Fruit fly (Drosophila melanogaster) whole organism, embryonic: ENCODE data around the gene CG6966.
A peak's percentile ranks its signal among the peaks of the same experiment; 100 is the strongest.

Experiments used
- ATbp ChIP-seq: fragments of 200-800 bp; sonication (Bioruptor generic); optimal IDR thresholded peaks from 2 replicates; lab custom pipeline; 2017; ENCODE audit warnings: missing biosample characterization, mild to moderate bottlenecking, missing genetic modification characterization, missing genetic modification reagents
- C15 ChIP-seq: fragments of 200-800 bp; sonication (Bioruptor generic); IDR thresholded peaks from 3 replicates; pipeline ENCODE4 v1.3.6; 2022; ENCODE audit warnings: missing biosample characterization, missing genetic modification characterization
- CG10543 ChIP-seq: fragments of 200-800 bp; sonication (Bioruptor generic); optimal IDR thresholded peaks from 3 replicates; lab custom pipeline; 2017; ENCODE audit warnings: missing biosample characterization, mild to moderate bottlenecking, missing genetic modification characterization, moderate library complexity
- CG11085 ChIP-seq: fragments of 200-800 bp; sonication (Bioruptor generic); IDR thresholded peaks from 2 replicates; pipeline ENCODE4 v1.3.6; 2022; ENCODE audit warnings: missing biosample characterization, missing genetic modification characterization
- CG12659 ChIP-seq: fragments of 200-800 bp; sonication (Bioruptor generic); optimal IDR thresholded peaks from 3 replicates; lab custom pipeline; 2017; ENCODE audit warnings: mild to moderate bottlenecking, missing biosample characterization, missing genetic modification reagents, missing genetic modification characterization
- CG12744 ChIP-seq: fragments of 200-800 bp; sonication (Bioruptor generic); optimal IDR thresholded peaks from 2 replicates; lab custom pipeline; 2016; ENCODE audit warnings: missing biosample characterization, missing genetic modification characterization
- CG15011 ChIP-seq: fragments of 200-800 bp; sonication (Bioruptor generic); optimal IDR thresholded peaks from 3 replicates; lab custom pipeline; 2018; ENCODE audit warnings: missing biosample characterization, mild to moderate bottlenecking, missing genetic modification characterization
- CG15601 ChIP-seq: fragments of 200-800 bp; sonication (Bioruptor generic); optimal IDR thresholded peaks from 3 replicates; lab custom pipeline; 2019; ENCODE audit warnings: missing biosample characterization, mild to moderate bottlenecking, missing genetic modification characterization, moderate library complexity
- CG18476 ChIP-seq: fragments of 200-800 bp; sonication (Bioruptor generic); optimal IDR thresholded peaks from 2 replicates; lab custom pipeline; 2016; ENCODE audit warnings: missing biosample characterization, mild to moderate bottlenecking, missing genetic modification characterization
- CG2129 ChIP-seq: fragments of 200-800 bp; sonication (Bioruptor generic); IDR thresholded peaks from 2 replicates; pipeline ENCODE4 v1.3.6; 2022; ENCODE audit warnings: missing biosample characterization, missing genetic modification characterization; ENCODE audit not compliant: partially characterized antibody
- CG2678 ChIP-seq: fragments of 200-800 bp; sonication (Bioruptor generic); optimal IDR thresholded peaks from 3 replicates; lab custom pipeline; 2019; ENCODE audit warnings: missing biosample characterization, mild to moderate bottlenecking, missing genetic modification characterization, moderate library complexity
- CG2875 ChIP-seq: fragments of 200-800 bp; sonication (Bioruptor generic); optimal IDR thresholded peaks from 2 replicates; lab custom pipeline; 2017; ENCODE audit warnings: missing biosample characterization, mild to moderate bottlenecking, missing genetic modification characterization, missing genetic modification reagents
- CG3407 ChIP-seq: fragments of 200-800 bp; sonication (Bioruptor generic); optimal IDR thresholded peaks from 2 replicates; lab custom pipeline; 2018; ENCODE audit warnings: missing biosample characterization, mild to moderate bottlenecking, missing genetic modification characterization
- CG5953 ChIP-seq: fragments of 200-800 bp; sonication (Bioruptor generic); IDR thresholded peaks from 2 replicates; pipeline ENCODE4 v1.3.6; 2022; ENCODE audit warnings: missing biosample characterization, missing genetic modification characterization
- CG7357 ChIP-seq: fragments of 200-800 bp; sonication (Bioruptor generic); IDR thresholded peaks from 3 replicates; pipeline ENCODE4 v1.3.6; 2022; ENCODE audit warnings: missing biosample characterization, missing genetic modification characterization
- CG7745 ChIP-seq: fragments of 200-800 bp; sonication (Bioruptor generic); optimal IDR thresholded peaks from 2 replicates; lab custom pipeline; 2018; ENCODE audit warnings: missing biosample characterization, mild to moderate bottlenecking, missing genetic modification characterization, moderate library complexity
- CG8924 ChIP-seq: fragments of 200-800 bp; optimal IDR thresholded peaks from 3 replicates; lab custom pipeline; 2019; ENCODE audit warnings: missing biosample characterization, mild to moderate bottlenecking, missing genetic modification characterization, moderate library complexity
- CG9727 ChIP-seq: fragments of 200-800 bp; sonication (Bioruptor generic); optimal IDR thresholded peaks from 3 replicates; lab custom pipeline; 2017; ENCODE audit warnings: missing biosample characterization, mild to moderate bottlenecking, missing genetic modification characterization
- Camta ChIP-seq: fragments of 200-800 bp; sonication (Bioruptor generic); optimal IDR thresholded peaks from 2 replicates; lab custom pipeline; 2016; ENCODE audit warnings: missing biosample characterization, missing genetic modification characterization
- Dip3 ChIP-seq: fragments of 200-800 bp; sonication (Bioruptor generic); optimal IDR thresholded peaks from 3 replicates; lab custom pipeline; 2016; ENCODE audit warnings: missing biosample characterization, missing genetic modification characterization
- Dref ChIP-seq: fragments of 200-800 bp; sonication (Bioruptor generic); IDR thresholded peaks from 2 replicates; pipeline ENCODE4 v1.3.6; 2022; ENCODE audit warnings: missing biosample characterization, missing genetic modification characterization
- HLHmδ ChIP-seq: fragments of 200-800 bp; sonication (Bioruptor generic); optimal IDR thresholded peaks from 2 replicates; lab custom pipeline; 2018; ENCODE audit warnings: missing biosample characterization, mild to moderate bottlenecking, missing genetic modification characterization, moderate library complexity
- MESR4 ChIP-seq: fragments of 200-800 bp; sonication (Bioruptor generic); optimal IDR thresholded peaks from 2 replicates; lab custom pipeline; 2018; ENCODE audit warnings: missing biosample characterization, mild to moderate bottlenecking, missing genetic modification characterization, moderate library complexity
- NC2β ChIP-seq: fragments of 200-800 bp; sonication (Bioruptor generic); optimal IDR thresholded peaks from 2 replicates; lab custom pipeline; 2016; ENCODE audit warnings: missing biosample characterization, missing genetic modification characterization
- NfI ChIP-seq: fragments of 200-800 bp; sonication (Bioruptor generic); optimal IDR thresholded peaks from 3 replicates; lab custom pipeline; 2018; ENCODE audit warnings: missing biosample characterization, mild to moderate bottlenecking, missing genetic modification characterization, moderate library complexity
- ash1 ChIP-seq: fragments of 200-800 bp; sonication (Bioruptor generic); optimal IDR thresholded peaks from 2 replicates; lab custom pipeline; 2018; ENCODE audit warnings: missing biosample characterization, mild to moderate bottlenecking, missing genetic modification characterization
- bigmax ChIP-seq: fragments of 200-800 bp; sonication (Bioruptor generic); optimal IDR thresholded peaks from 2 replicates; lab custom pipeline; 2018; ENCODE audit warnings: missing biosample characterization, mild to moderate bottlenecking, missing genetic modification characterization
- ci ChIP-seq: fragments of 200-800 bp; sonication (Bioruptor generic); IDR thresholded peaks from 3 replicates; pipeline ENCODE4 v1.3.6; 2022; ENCODE audit warnings: missing biosample characterization, missing genetic modification characterization
- crol ChIP-seq: fragments of 200-800 bp; sonication (Bioruptor generic); IDR thresholded peaks from 2 replicates; pipeline ENCODE4 v1.3.6; 2022; ENCODE audit warnings: missing biosample characterization, missing genetic modification characterization
- exex ChIP-seq: fragments of 200-800 bp; sonication (Bioruptor generic); optimal IDR thresholded peaks from 4 replicates; lab custom pipeline; 2018; ENCODE audit warnings: missing biosample characterization, mild to moderate bottlenecking, missing genetic modification characterization, moderate library complexity
- fd64A ChIP-seq: fragments of 200-800 bp; sonication (Bioruptor generic); optimal IDR thresholded peaks from 3 replicates; lab custom pipeline; 2018; ENCODE audit warnings: missing biosample characterization, mild to moderate bottlenecking, missing genetic modification characterization
- gem ChIP-seq: fragments of 200-800 bp; sonication (Bioruptor generic); optimal IDR thresholded peaks from 2 replicates; lab custom pipeline; 2019; ENCODE audit warnings: missing biosample characterization, mild to moderate bottlenecking, missing genetic modification characterization, moderate library complexity
- grn ChIP-seq: fragments of 200-800 bp; sonication (Bioruptor generic); optimal IDR thresholded peaks from 3 replicates; lab custom pipeline; 2017; ENCODE audit warnings: missing biosample characterization, missing genetic modification characterization
- hth ChIP-seq: fragments of >200 bp; optimal IDR thresholded peaks from 2 replicates; lab custom pipeline; 2017; ENCODE audit warnings: inconsistent platforms
- ind ChIP-seq: fragments of 200-800 bp; sonication (Bioruptor generic); optimal IDR thresholded peaks from 3 replicates; lab custom pipeline; 2016; ENCODE audit warnings: missing biosample characterization, missing genetic modification characterization
- jing ChIP-seq: fragments of 200-800 bp; sonication (Bioruptor generic); optimal IDR thresholded peaks from 2 replicates; lab custom pipeline; 2018; ENCODE audit warnings: missing biosample characterization, mild to moderate bottlenecking, missing genetic modification characterization
- jumu ChIP-seq: fragments of 200-800 bp; sonication (Bioruptor generic); optimal IDR thresholded peaks from 3 replicates; lab custom pipeline; 2016; ENCODE audit warnings: missing biosample characterization, missing genetic modification characterization
- ken ChIP-seq: fragments of 200-800 bp; sonication (Bioruptor generic); IDR thresholded peaks from 3 replicates; pipeline ENCODE4 v1.3.6; 2022; ENCODE audit warnings: missing biosample characterization, missing genetic modification characterization
- lmd ChIP-seq: fragments of 200-800 bp; sonication (Bioruptor generic); IDR thresholded peaks from 2 replicates; pipeline ENCODE4 v1.3.6; 2022; ENCODE audit warnings: missing biosample characterization, missing genetic modification characterization
- odd ChIP-seq: fragments of 200-800 bp; sonication (Bioruptor generic); optimal IDR thresholded peaks from 2 replicates; lab custom pipeline; 2017; ENCODE audit warnings: missing biosample characterization, mild to moderate bottlenecking, missing genetic modification characterization
- onecut ChIP-seq: fragments of 200-800 bp; sonication (Bioruptor generic); IDR thresholded peaks from 2 replicates; pipeline ENCODE4 v1.3.6; 2022; ENCODE audit warnings: missing biosample characterization, missing genetic modification characterization
- prd ChIP-seq, 3 experiments: fragments of >200 bp in 2 of 3; fragments of 200-800 bp in 1 of 3; sonication (Bioruptor generic) in 1 of 3; optimal IDR thresholded peaks in 2 of 3; IDR thresholded peaks in 1 of 3; 2 replicates in 2 of 3; 3 replicates in 1 of 3; pipeline versions ENCODE4 v1.3.6 to Lab custom; 2017 to 2022; ENCODE audit warnings: missing biosample characterization in 1 of 3, missing genetic modification characterization in 1 of 3
- sc ChIP-seq, 3 experiments: fragments of >200 bp in 2 of 3; fragments of 200-800 bp in 1 of 3; sonication (Bioruptor generic) in 1 of 3; optimal IDR thresholded peaks; 2 replicates in 2 of 3; 3 replicates in 1 of 3; lab custom pipeline; 2017; ENCODE audit warnings: mild to moderate bottlenecking in 1 of 3, missing biosample characterization in 1 of 3, missing genetic modification characterization in 1 of 3, missing genetic modification reagents in 1 of 3
- sd ChIP-seq: fragments of 200-800 bp; sonication (Bioruptor generic); optimal IDR thresholded peaks from 3 replicates; lab custom pipeline; 2018; ENCODE audit warnings: missing biosample characterization, mild to moderate bottlenecking, missing genetic modification characterization, moderate library complexity
- shn ChIP-seq: fragments of 200-800 bp; sonication (Bioruptor generic); optimal IDR thresholded peaks from 3 replicates; lab custom pipeline; 2016; ENCODE audit warnings: missing biosample characterization, missing genetic modification characterization
- sna ChIP-seq: fragments of 200-800 bp; sonication (Bioruptor generic); IDR thresholded peaks from 2 replicates; pipeline ENCODE4 v1.3.6; 2022; ENCODE audit warnings: missing biosample characterization, missing genetic modification characterization; ENCODE audit not compliant: partially characterized antibody
- tna ChIP-seq: fragments of 200-800 bp; sonication (Bioruptor generic); IDR thresholded peaks from 2 replicates; pipeline ENCODE4 v1.3.6; 2022; ENCODE audit warnings: missing biosample characterization, missing genetic modification characterization; ENCODE audit not compliant: partially characterized antibody
- vfl ChIP-seq: fragments of 200-800 bp; sonication (Bioruptor generic); optimal IDR thresholded peaks from 2 replicates; lab custom pipeline; 2016; ENCODE audit warnings: missing biosample characterization, missing genetic modification characterization
- vvl ChIP-seq: fragments of 200-800 bp; sonication (Bioruptor generic); IDR thresholded peaks from 2 replicates; pipeline ENCODE4 v1.3.6; 2022; ENCODE audit warnings: missing biosample characterization, missing genetic modification characterization
- zen2 ChIP-seq: fragments of 200-800 bp; sonication (Bioruptor generic); IDR thresholded peaks from 3 replicates; pipeline ENCODE4 v1.3.6; 2022; ENCODE audit warnings: missing biosample characterization, missing genetic modification characterization; ENCODE audit not compliant: partially characterized antibody

Gene CG6966

DNA sequence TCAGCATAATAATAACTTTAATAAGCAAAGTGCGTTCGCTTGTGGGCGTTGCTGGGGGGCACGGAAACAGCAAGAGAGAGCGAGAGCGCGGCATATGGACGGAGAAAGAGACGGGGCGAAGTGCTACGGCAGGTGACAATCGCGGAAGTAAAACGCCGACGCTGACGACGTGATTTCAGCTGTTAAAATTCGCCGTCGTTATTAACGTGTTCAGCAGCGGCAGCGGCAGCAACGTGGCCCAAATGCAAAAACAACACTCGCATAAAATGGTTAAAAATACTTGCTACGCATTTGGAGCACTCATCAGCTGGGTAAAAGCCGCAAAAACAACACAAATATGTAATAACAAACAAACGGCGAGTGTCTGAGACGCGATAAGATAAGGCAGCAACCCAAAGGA is 2.6 kb downstream of the CG6966 start (continued):
- peak; percentile 20 for TF ChIP-seq CG7745 (tag; lab: Kevin White, UChicago)
- no peak for TF ChIP-seq Dref (GFP tag; lab: Robert Waterston, UW)
- TF ChIP-seq zen2 = no peak
- TF ChIP-seq MESR4 = no peak
- TF ChIP-seq gem = peak; percentile 26
- TF ChIP-seq CG15011 = peak; percentile 43
- no peak for TF ChIP-seq vfl (GFP tag; lab: Kevin White, UChicago)
- TF ChIP-seq sc (optimal IDR thresholded peaks at IDR 0.05; lab: Kevin White, UChicago) = no peak
- peak; percentile 8 for TF ChIP-seq sc (GFP tag; optimal IDR thresholded peaks at IDR 0.05; lab: Kevin White, UChicago)
- TF ChIP-seq CG7357 (GFP tag; lab: Robert Waterston, UW) = no peak
- peak; percentile 35 for TF ChIP-seq odd
- TF ChIP-seq CG9727 (GFP tag; lab: Kevin White, UChicago) = peak; percentile 2
- no peak for TF ChIP-seq prd (optimal IDR thresholded peaks at IDR 0.05; lab: Kevin White, UChicago)
- TF ChIP-seq prd (GFP tag; IDR thresholded peaks at IDR 0.05; lab: Robert Waterston, UW) = no peak
- TF ChIP-seq ci (GFP tag; lab: Robert Waterston, UW) = 0 out of 3 replicates have a peak, but pooled peaks have one; percentile 22
- no peak for TF ChIP-seq NfI (GFP tag; lab: Kevin White, UChicago)
- no peak for TF ChIP-seq shn
- peak; percentile 55 for TF ChIP-seq CG10543 (GFP tag; lab: Kevin White, UChicago)
- peak; percentile 29 for TF ChIP-seq CG2678
- peak; percentile 71 for TF ChIP-seq crol
- no peak for TF ChIP-seq ken
- no peak for TF ChIP-seq CG15601 (tag; lab: Kevin White, UChicago)
- TF ChIP-seq CG12659 (GFP tag; lab: Kevin White, UChicago) = peak; percentile 7
- peak; percentile 77 for TF ChIP-seq sd (tag; lab: Kevin White, UChicago)
- TF ChIP-seq jumu (GFP tag; lab: Kevin White, UChicago) = no peak
- TF ChIP-seq sna = no peak
- peak; percentile 26 for TF ChIP-seq ash1
- TF ChIP-seq fd64A = peak; percentile 37
- no peak for TF ChIP-seq Dip3 (GFP tag; lab: Kevin White, UChicago)
- TF ChIP-seq ind (GFP tag; lab: Kevin White, UChicago) = no peak
- TF ChIP-seq C15 = no peak
- peak; percentile 59 for TF ChIP-seq ATbp (GFP tag; lab: Kevin White, UChicago)
- no peak for TF ChIP-seq tna
- TF ChIP-seq Camta (GFP tag; lab: Kevin White, UChicago) = no peak
- TF ChIP-seq lmd (GFP tag; lab: Robert Waterston, UW) = no peak
- TF ChIP-seq hth = no peak
- 0 out of 2 replicates have a peak, but pooled peaks have one; percentile 10 for TF ChIP-seq onecut (GFP tag; lab: Robert Waterston, UW)
- no peak for TF ChIP-seq CG12744 (GFP tag; lab: Kevin White, UChicago)
- TF ChIP-seq jing (GFP tag; lab: Kevin White, UChicago) = peak; percentile 1
- peak; percentile 31 for TF ChIP-seq CG2875
- 0 out of 2 replicates have a peak, but pooled peaks have one; percentile 30 for TF ChIP-seq vvl
- no peak for TF ChIP-seq CG2129
- 0 out of 2 replicates have a peak, but pooled peaks have one; percentile 36 for TF ChIP-seq CG5953 (GFP tag; lab: Robert Waterston, UW)
- TF ChIP-seq CG8924 (tag; lab: Kevin White, UChicago) = no peak
- TF ChIP-seq CG18476 = no peak
- TF ChIP-seq CG3407 (GFP tag; lab: Kevin White, UChicago) = peak; percentile 60
- no peak for TF ChIP-seq HLHmδ
- peak; percentile 58 for TF ChIP-seq exex (tag; lab: Kevin White, UChicago)
- peak; percentile 11 for TF ChIP-seq grn
- TF ChIP-seq NC2β (GFP tag; lab: Kevin White, UChicago) = no peak
- TF ChIP-seq CG11085 (GFP tag; lab: Robert Waterston, UW) = no peak
- peak; percentile 15 for TF ChIP-seq bigmax (GFP tag; lab: Kevin White, UChicago)
